Fruit fly (Drosophila melanogaster) whole organism: ENCODE measurements around the gene rk.

Source experiments
- CG8478 ChIP-seq: fragments of >200 bp; optimal IDR thresholded peaks from 2 replicates; lab custom pipeline; 2018; ENCODE audit warnings: inconsistent platforms
- Dll ChIP-seq: fragments of >200 bp; optimal IDR thresholded peaks from 2 replicates; lab custom pipeline; 2017
- EcR ChIP-seq, 2 experiments: fragments of >200 bp; optimal IDR thresholded peaks; 2 replicates each; lab custom pipeline; 2017; ENCODE audit warnings: missing biosample characterization in 2 of 2, missing genetic modification characterization in 2 of 2, missing genetic modification reagents in 2 of 2
- pan ChIP-seq: fragments of >200 bp; optimal IDR thresholded peaks from 2 replicates; lab custom pipeline; 2017
- psq ChIP-seq: fragments of >200 bp; optimal IDR thresholded peaks from 2 replicates; lab custom pipeline; 2017
- usp ChIP-seq: fragments of >200 bp; optimal IDR thresholded peaks from 2 replicates; lab custom pipeline; 2017; ENCODE audit warnings: missing biosample characterization, missing genetic modification characterization, mixed read lengths

Gene rk

DNA sequence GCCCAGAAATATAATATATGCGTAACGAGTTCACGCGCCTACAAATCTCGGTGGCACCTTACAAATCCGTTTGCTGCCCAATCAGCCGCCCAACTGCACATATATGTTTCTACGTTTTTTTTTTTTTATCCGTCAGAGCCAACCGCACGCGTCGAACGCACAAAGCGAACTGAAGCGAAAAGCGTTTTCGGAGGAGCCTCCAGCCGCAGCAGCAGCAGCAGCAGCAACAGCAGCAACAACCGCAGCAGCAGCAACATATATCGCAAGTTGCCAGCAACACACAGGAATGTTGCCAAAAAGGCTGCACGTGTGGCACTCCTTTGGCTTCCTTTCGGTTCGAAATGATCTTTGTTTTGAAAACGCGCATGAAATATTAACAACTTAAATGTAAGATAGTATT lies at the start of gene rk:
Gene rk, minus strand, starts transcription at position 171 of the 400 bp plus-strand sequence.
- TF ChIP-seq CG8478 (lab: Kevin White, UChicago) (no peak), pan (lab: Kevin White, UChicago) (no peak), Dll (lab: Kevin White, UChicago) (no peak), psq (lab: Kevin White, UChicago) (no peak), EcR (GFP tag; optimal IDR thresholded peaks at IDR 0.05; lab: Kevin White, UChicago) (no peak), usp (GFP tag; lab: Kevin White, UChicago) (no peak)

DNA sequence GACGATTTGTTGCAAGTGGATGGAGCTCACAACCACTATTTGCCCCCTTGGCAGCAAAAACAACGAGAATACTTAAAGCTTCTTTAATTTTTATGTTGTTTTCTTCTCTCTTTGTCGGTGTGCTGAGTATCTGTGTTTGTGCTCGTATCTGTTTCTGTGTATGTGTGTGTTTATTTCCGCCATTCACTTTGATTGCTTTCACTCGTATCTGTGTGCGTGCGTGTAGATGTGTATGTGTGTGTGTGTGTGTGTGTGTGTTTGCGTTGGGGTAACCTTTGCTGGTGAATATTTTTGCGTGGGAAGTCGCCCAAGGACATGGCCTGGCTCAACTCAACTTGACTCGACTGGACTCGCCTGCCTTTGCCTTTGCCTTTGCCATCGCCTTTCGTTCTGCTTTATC lies 48.9 kb upstream of the rk start:
- TF ChIP-seq CG8478 (lab: Kevin White, UChicago) (no peak), EcR (GFP tag; optimal IDR thresholded peaks at IDR 0.05; lab: Kevin White, UChicago) (no peak), pan (lab: Kevin White, UChicago) (no peak), psq (lab: Kevin White, UChicago) (no peak), Dll (lab: Kevin White, UChicago) (no peak), usp (GFP tag; lab: Kevin White, UChicago) (no peak)

DNA sequence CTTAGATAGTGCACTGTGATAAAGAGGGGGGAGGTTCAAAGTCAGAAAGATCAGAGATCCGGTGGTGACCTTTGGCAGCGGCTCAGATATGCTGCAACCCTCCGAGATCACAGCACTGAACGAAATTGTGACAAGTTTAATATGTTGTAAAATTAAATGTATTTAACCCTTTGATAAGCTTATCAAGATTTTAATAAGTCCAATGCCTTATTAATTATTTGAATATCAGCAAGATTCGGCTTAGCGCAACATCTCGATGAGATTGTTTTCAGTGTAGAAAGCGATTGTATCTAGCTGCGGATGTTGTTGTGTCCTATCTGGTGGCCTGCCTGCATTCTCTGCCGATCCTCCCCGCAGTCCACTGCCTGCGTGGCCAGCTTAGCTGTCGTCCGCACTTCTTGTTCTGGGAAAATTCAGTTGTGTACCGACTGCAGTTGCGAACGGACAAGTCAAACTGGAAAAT lies 46.2 kb upstream of the rk start, which contains the start of gene NimC4:
Gene NimC4, plus strand, starts transcription at position 413 of the 463 bp plus-strand sequence.
- TF ChIP-seq CG8478 (lab: Kevin White, UChicago), result no peak
- no peak for TF ChIP-seq EcR (GFP tag; optimal IDR thresholded peaks at IDR 0.05; lab: Kevin White, UChicago)
- no peak for TF ChIP-seq pan (lab: Kevin White, UChicago)
- no peak for TF ChIP-seq Dll (lab: Kevin White, UChicago)
- TF ChIP-seq psq (lab: Kevin White, UChicago), result no peak
- TF ChIP-seq usp (GFP tag; lab: Kevin White, UChicago), result no peak

DNA sequence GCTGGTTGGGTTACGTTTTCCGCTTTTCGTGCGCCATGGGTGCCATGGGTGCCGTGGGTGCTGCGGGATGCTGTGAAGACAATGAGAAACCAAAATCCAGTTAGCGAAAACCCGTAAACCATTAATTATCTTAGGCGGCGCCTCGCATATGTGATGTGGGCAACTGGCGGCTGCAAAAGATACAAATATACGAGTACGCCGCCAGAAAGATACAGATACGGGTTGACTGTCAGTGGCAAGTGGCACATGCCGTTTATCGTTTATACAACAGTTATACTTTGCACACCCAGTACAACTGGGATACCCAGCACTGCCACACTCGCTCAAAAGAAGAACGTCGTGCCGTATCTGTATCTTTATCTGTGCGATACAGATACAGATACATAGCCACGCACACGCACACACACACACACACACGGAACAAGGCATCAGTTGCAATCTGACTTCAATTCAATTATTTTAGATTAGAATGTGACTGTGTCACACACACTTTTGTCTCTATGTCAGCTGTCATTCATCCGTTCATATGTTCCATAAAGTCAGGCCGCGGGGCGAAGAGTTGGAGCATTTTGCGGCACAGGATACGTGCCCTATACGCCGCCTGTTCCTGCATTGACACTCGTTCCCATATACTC lies 44.6 kb upstream of the rk start:
- no peak for TF ChIP-seq usp (GFP tag; lab: Kevin White, UChicago)
- TF ChIP-seq pan (lab: Kevin White, UChicago), result no peak
- no peak for TF ChIP-seq EcR (GFP tag; optimal IDR thresholded peaks at IDR 0.05; lab: Kevin White, UChicago)
- no peak for TF ChIP-seq CG8478 (lab: Kevin White, UChicago)
- TF ChIP-seq Dll (lab: Kevin White, UChicago), result no peak
- TF ChIP-seq psq (lab: Kevin White, UChicago), result no peak

- TF ChIP-seq psq (lab: Kevin White, UChicago) (no peak), pan (lab: Kevin White, UChicago) (no peak), EcR (GFP tag; optimal IDR thresholded peaks at IDR 0.05; lab: Kevin White, UChicago) (no peak), usp (GFP tag; lab: Kevin White, UChicago) (no peak), CG8478 (lab: Kevin White, UChicago) (no peak), Dll (lab: Kevin White, UChicago) (no peak)
Measured at dm6 chr2L:14039936-14040483, 39.0 kb upstream of the rk start, which contains the start of gene nAChRalpha5. Gene nAChRalpha5 (plus strand): TSS chr2L:14040170.

- no peak for TF ChIP-seq EcR (GFP tag; optimal IDR thresholded peaks at IDR 0.05; lab: Kevin White, UChicago)
- no peak for TF ChIP-seq usp (GFP tag; lab: Kevin White, UChicago)
- TF ChIP-seq Dll (lab: Kevin White, UChicago), result no peak
- TF ChIP-seq CG8478 (lab: Kevin White, UChicago), result no peak
- TF ChIP-seq psq (lab: Kevin White, UChicago), result no peak
- no peak for TF ChIP-seq pan (lab: Kevin White, UChicago)
Measured at dm6 chr2L:14038718-14039117, 37.7 kb upstream of the rk start.

DNA sequence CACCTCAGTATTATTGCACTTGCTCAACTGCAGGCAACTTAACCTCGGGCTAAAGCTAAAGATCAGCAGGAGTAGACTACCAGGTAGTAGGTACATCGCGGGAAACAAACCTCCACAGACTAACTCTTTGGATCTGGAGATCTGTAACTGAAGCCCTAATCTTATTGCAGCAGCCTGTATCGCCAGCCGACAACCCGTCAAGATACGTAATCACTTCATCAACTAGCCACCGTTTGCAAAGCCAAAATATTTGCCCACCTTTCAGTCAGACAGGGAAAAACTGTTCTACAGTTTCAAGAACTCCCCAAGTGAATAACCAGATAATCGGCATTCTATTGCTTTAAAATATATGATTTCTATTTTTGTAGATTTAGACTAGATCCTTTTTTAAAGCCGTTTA lies 30.4 kb upstream of the rk start, which contains the start of gene CG18095:
Gene CG18095, minus strand, starts transcription at position 101 of the 400 bp plus-strand sequence.
- no peak for TF ChIP-seq CG8478 (lab: Kevin White, UChicago)
- no peak for TF ChIP-seq usp (GFP tag; lab: Kevin White, UChicago)
- no peak for TF ChIP-seq EcR (GFP tag; optimal IDR thresholded peaks at IDR 0.05; lab: Kevin White, UChicago)

dm6 chr2L:14029235-14029634 lies 28.2 kb upstream of the rk start:
- TF ChIP-seq psq (lab: Kevin White, UChicago) (no peak), CG8478 (lab: Kevin White, UChicago) (no peak), pan (lab: Kevin White, UChicago) (no peak), usp (GFP tag; lab: Kevin White, UChicago) (no peak), EcR (GFP tag; optimal IDR thresholded peaks at IDR 0.05; lab: Kevin White, UChicago) (no peak), Dll (lab: Kevin White, UChicago) (no peak)

DNA sequence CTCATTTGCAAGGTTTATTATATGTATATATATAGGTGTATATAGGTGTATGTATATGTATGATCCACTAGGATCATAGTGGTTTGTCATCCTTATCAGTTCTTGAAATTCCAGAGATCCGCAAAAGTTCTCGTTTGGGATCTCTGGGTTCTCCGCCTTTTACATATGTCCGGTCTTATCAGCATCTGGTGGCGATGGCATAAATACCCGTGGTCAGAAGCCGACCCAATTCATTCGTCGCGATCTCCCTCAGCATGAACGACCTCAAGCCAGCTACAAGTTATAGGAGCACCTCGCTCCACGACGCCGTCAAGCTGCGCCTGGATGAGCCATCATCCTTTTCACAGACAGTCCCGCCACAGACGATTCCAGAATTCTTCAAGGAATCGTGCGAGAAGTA lies 25.7 kb upstream of the rk start, which contains the start of gene hll:
Gene hll, plus strand, starts transcription at position 224 of the 400 bp plus-strand sequence.
- TF ChIP-seq EcR (GFP tag; optimal IDR thresholded peaks at IDR 0.05; lab: Kevin White, UChicago) (no peak), usp (GFP tag; lab: Kevin White, UChicago) (no peak), CG8478 (lab: Kevin White, UChicago) (no peak), psq (lab: Kevin White, UChicago) (no peak), Dll (lab: Kevin White, UChicago) (no peak), pan (lab: Kevin White, UChicago) (no peak)

DNA sequence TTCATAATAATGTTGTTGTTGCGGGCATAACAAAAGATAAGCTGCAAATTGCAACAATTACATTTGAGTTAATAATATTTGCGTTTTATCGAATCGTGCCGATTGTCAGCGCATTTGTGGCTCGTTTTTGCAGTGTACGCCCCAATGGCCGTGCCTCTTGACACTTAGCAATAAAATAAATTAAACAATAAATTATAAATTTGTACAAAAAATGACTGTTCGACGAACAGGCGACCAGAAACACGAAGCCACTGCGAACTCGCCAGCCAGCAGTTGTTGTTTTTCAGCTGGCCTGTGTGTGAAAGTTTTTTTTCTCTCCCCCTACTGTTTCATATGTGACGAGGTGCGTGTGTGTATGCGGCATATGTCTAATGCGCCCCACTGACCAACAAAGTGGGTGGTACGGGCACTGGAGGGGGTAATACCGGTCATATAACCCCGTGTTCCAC lies 24.5 kb upstream of the rk start:
- TF ChIP-seq psq (lab: Kevin White, UChicago), result no peak
- TF ChIP-seq usp (GFP tag; lab: Kevin White, UChicago), result no peak
- TF ChIP-seq CG8478 (lab: Kevin White, UChicago), result no peak
- TF ChIP-seq EcR (GFP tag; optimal IDR thresholded peaks at IDR 0.05; lab: Kevin White, UChicago), result no peak
- TF ChIP-seq pan (lab: Kevin White, UChicago), result no peak
- TF ChIP-seq Dll (lab: Kevin White, UChicago), result no peak

dm6 chr2L:14024746-14025105 lies 23.7 kb upstream of the rk start:
- TF ChIP-seq Dll (lab: Kevin White, UChicago) (no peak), psq (lab: Kevin White, UChicago) (no peak), usp (GFP tag; lab: Kevin White, UChicago) (no peak), CG8478 (lab: Kevin White, UChicago) (no peak), pan (lab: Kevin White, UChicago) (no peak), EcR (GFP tag; optimal IDR thresholded peaks at IDR 0.05; lab: Kevin White, UChicago) (no peak)
